Worm (Caenorhabditis elegans) whole organism, L3 larva: ENCODE measurements around the gene F13E9.11.

Source experiments
- R02D3.7 ChIP-seq: fragments of 150-350 bp; optimal IDR thresholded peaks from 2 replicates; lab custom pipeline; 2014; ENCODE audit warnings: missing biosample characterization, missing genetic modification characterization
- aly-2 ChIP-seq: fragments of 150-350 bp; optimal IDR thresholded peaks from 2 replicates; lab custom pipeline; 2014; ENCODE audit warnings: missing biosample characterization, missing genetic modification characterization
- ama-1 ChIP-seq: fragments of 150-350 bp; optimal IDR thresholded peaks from 2 replicates; lab custom pipeline; 2018
- ceh-28 ChIP-seq: fragments of 150-350 bp; optimal IDR thresholded peaks from 2 replicates; lab custom pipeline; 2014; ENCODE audit warnings: missing biosample characterization, missing genetic modification reagents, missing genetic modification characterization
- ceh-82 ChIP-seq: fragments of 150-350 bp; optimal IDR thresholded peaks from 2 replicates; lab custom pipeline; 2014; ENCODE audit warnings: missing biosample characterization, missing genetic modification characterization
- daf-12 ChIP-seq: fragments of 150-350 bp; optimal IDR thresholded peaks from 2 replicates; lab custom pipeline; 2014; ENCODE audit warnings: missing biosample characterization, missing genetic modification reagents, missing genetic modification characterization
- egl-27 ChIP-seq: sonication (generic microtip); optimal IDR thresholded peaks from 4 replicates; lab custom pipeline; 2017; ENCODE audit warnings: missing biosample characterization, missing genetic modification reagents, missing genetic modification characterization
- egl-5 ChIP-seq: fragments of 150-350 bp; optimal IDR thresholded peaks from 2 replicates; lab custom pipeline; 2017; ENCODE audit warnings: missing biosample characterization, missing genetic modification reagents, missing genetic modification characterization, inconsistent platforms
- elt-1 ChIP-seq: fragments of 150-350 bp; optimal IDR thresholded peaks from 2 replicates; lab custom pipeline; 2014; ENCODE audit warnings: missing biosample characterization, missing genetic modification characterization
- elt-2 ChIP-seq: sonication (generic microtip); optimal IDR thresholded peaks from 2 replicates; lab custom pipeline; 2016; ENCODE audit warnings: missing genetic modification reagents, mild to moderate bottlenecking, missing genetic modification characterization, missing compliant biosample characterization
- eor-1 ChIP-seq, 2 experiments: fragments of 150-350 bp; optimal IDR thresholded peaks; 2 replicates each; lab custom pipeline; 2014 to 2018; ENCODE audit warnings: missing biosample characterization in 2 of 2, missing genetic modification characterization in 2 of 2
- fkh-10 ChIP-seq: sonication (generic microtip); optimal IDR thresholded peaks from 2 replicates; lab custom pipeline; 2017; ENCODE audit warnings: missing biosample characterization, missing genetic modification reagents, missing genetic modification characterization
- fkh-2 ChIP-seq: fragments of 150-350 bp; optimal IDR thresholded peaks from 2 replicates; lab custom pipeline; 2014; ENCODE audit warnings: missing biosample characterization, missing genetic modification reagents, missing genetic modification characterization
- fos-1 ChIP-seq: fragments of 150-350 bp; optimal IDR thresholded peaks from 2 replicates; lab custom pipeline; 2014; ENCODE audit warnings: missing biosample characterization, missing genetic modification characterization
- hmg-11 ChIP-seq: sonication (generic microtip); optimal IDR thresholded peaks from 2 replicates; lab custom pipeline; 2016; ENCODE audit warnings: missing genetic modification characterization, missing compliant biosample characterization
- jun-1 ChIP-seq: fragments of 150-350 bp; optimal IDR thresholded peaks from 2 replicates; lab custom pipeline; 2014; ENCODE audit warnings: missing biosample characterization, missing genetic modification reagents, missing genetic modification characterization
- lin-15B ChIP-seq: fragments of 150-350 bp; optimal IDR thresholded peaks from 2 replicates; lab custom pipeline; 2014; ENCODE audit warnings: missing biosample characterization, missing genetic modification characterization
- lin-39 ChIP-seq: fragments of 150-350 bp; optimal IDR thresholded peaks from 2 replicates; lab custom pipeline; 2018; ENCODE audit warnings: missing biosample characterization, missing genetic modification reagents, missing genetic modification characterization
- lsy-12 ChIP-seq: sonication (generic microtip); optimal IDR thresholded peaks from 2 replicates; lab custom pipeline; 2016; ENCODE audit warnings: mild to moderate bottlenecking, missing genetic modification characterization, missing compliant biosample characterization
- mml-1 ChIP-seq: fragments of 150-350 bp; sonication (generic microtip); optimal IDR thresholded peaks from 3 replicates; lab custom pipeline; 2014; ENCODE audit warnings: missing biosample characterization, missing genetic modification characterization
- nfya-1 ChIP-seq: sonication (generic microtip); optimal IDR thresholded peaks from 2 replicates; lab custom pipeline; 2017; ENCODE audit warnings: missing genetic modification characterization, mild to moderate bottlenecking, missing compliant biosample characterization, antibody characterized with exemption, moderate library complexity; ENCODE audit not compliant: insufficient read depth
- nhr-11 ChIP-seq: fragments of 150-350 bp; optimal IDR thresholded peaks from 2 replicates; lab custom pipeline; 2014; ENCODE audit warnings: missing biosample characterization, missing genetic modification characterization
- nhr-23 ChIP-seq: fragments of 150-350 bp; optimal IDR thresholded peaks from 2 replicates; lab custom pipeline; 2014; ENCODE audit warnings: missing biosample characterization, missing genetic modification reagents, missing genetic modification characterization
- nhr-237 ChIP-seq: fragments of 150-350 bp; optimal IDR thresholded peaks from 2 replicates; lab custom pipeline; 2014; ENCODE audit warnings: missing biosample characterization, missing genetic modification characterization
- nhr-25 ChIP-seq: sonication (generic microtip); optimal IDR thresholded peaks from 2 replicates; lab custom pipeline; 2017; ENCODE audit warnings: missing biosample characterization, missing genetic modification characterization
- nhr-28 ChIP-seq: fragments of 150-350 bp; optimal IDR thresholded peaks from 2 replicates; lab custom pipeline; 2014; ENCODE audit warnings: missing biosample characterization, missing genetic modification characterization
- nhr-43 ChIP-seq: sonication (generic microtip); optimal IDR thresholded peaks from 2 replicates; lab custom pipeline; 2016; ENCODE audit warnings: mild to moderate bottlenecking, missing genetic modification characterization, missing compliant biosample characterization; ENCODE audit not compliant: poor library complexity, severe bottlenecking
- nhr-67 ChIP-seq: fragments of 150-350 bp; optimal IDR thresholded peaks from 2 replicates; lab custom pipeline; 2014; ENCODE audit warnings: missing biosample characterization, missing genetic modification characterization
- nhr-77 ChIP-seq: fragments of 150-350 bp; optimal IDR thresholded peaks from 2 replicates; lab custom pipeline; 2014; ENCODE audit warnings: missing biosample characterization, missing genetic modification characterization
- pha-4 ChIP-seq: fragments of 150-350 bp; optimal IDR thresholded peaks from 2 replicates; lab custom pipeline; 2014; ENCODE audit warnings: missing biosample characterization, missing genetic modification reagents, missing genetic modification characterization
- pqm-1 ChIP-seq: fragments of 150-350 bp; optimal IDR thresholded peaks from 2 replicates; lab custom pipeline; 2017; ENCODE audit warnings: missing biosample characterization, missing genetic modification characterization, inconsistent platforms
- skn-1 ChIP-seq: fragments of 150-350 bp; optimal IDR thresholded peaks from 2 replicates; lab custom pipeline; 2014; ENCODE audit warnings: missing biosample characterization, missing genetic modification characterization
- snpc-4 ChIP-seq: fragments of 150-350 bp; optimal IDR thresholded peaks from 2 replicates; lab custom pipeline; 2014; ENCODE audit warnings: missing biosample characterization, missing genetic modification characterization
- tbx-2 ChIP-seq: sonication (generic microtip); optimal IDR thresholded peaks from 2 replicates; lab custom pipeline; 2016; ENCODE audit warnings: mild to moderate bottlenecking, missing genetic modification characterization, missing compliant biosample characterization
- unc-39 ChIP-seq: sonication (generic microtip); optimal IDR thresholded peaks from 4 replicates; lab custom pipeline; 2017; ENCODE audit warnings: missing biosample characterization, missing genetic modification characterization
- unc-62 ChIP-seq: fragments of 150-350 bp; sonication (generic microtip); optimal IDR thresholded peaks from 4 replicates; lab custom pipeline; 2014; ENCODE audit warnings: missing biosample characterization, missing genetic modification reagents, missing genetic modification characterization
- zag-1 ChIP-seq: fragments of 150-350 bp; optimal IDR thresholded peaks from 2 replicates; lab custom pipeline; 2014; ENCODE audit warnings: missing biosample characterization, missing genetic modification characterization

The F13E9.11 gene

ce11 chrIV:10825383-10825782 is 43.6 kb downstream of the F13E9.11 start:
- peak; percentile 32 for TF ChIP-seq ama-1
- no peak for TF ChIP-seq mml-1 (tag; lab: Kevin White, UChicago)

- TF ChIP-seq nhr-43 (tag; lab: Kevin White, UChicago) (peak; percentile 73), fkh-10 (GFP tag; lab: Kevin White, UChicago) (peak; percentile 49), R02D3.7 (tag; lab: Kevin White, UChicago) (peak; percentile 15), nhr-25 (tag; lab: Kevin White, UChicago) (peak; percentile 93), elt-1 (tag; lab: Kevin White, UChicago) (peak; percentile 71), nhr-11 (tag; lab: Kevin White, UChicago) (peak; percentile 88), nfya-1 (peak; percentile 68), jun-1 (tag; lab: Kevin White, UChicago) (peak; percentile 94), elt-2 (tag; lab: Kevin White, UChicago) (peak; percentile 77), ceh-82 (tag; lab: Kevin White, UChicago) (no peak), egl-27 (tag; lab: Kevin White, UChicago) (peak; percentile 74), ceh-28 (peak; percentile 72), nhr-28 (tag; lab: Kevin White, UChicago) (no peak), mml-1 (tag; lab: Kevin White, UChicago) (no peak), tbx-2 (tag; lab: Kevin White, UChicago) (peak; percentile 75), nhr-23 (tag; lab: Kevin White, UChicago) (peak; percentile 82), unc-62 (peak; percentile 77), zag-1 (tag; lab: Kevin White, UChicago) (peak; percentile 59), egl-5 (peak; percentile 40), hmg-11 (tag; lab: Kevin White, UChicago) (peak; percentile 92), skn-1 (tag; lab: Kevin White, UChicago) (peak; percentile 91), pha-4 (tag; lab: Kevin White, UChicago) (peak; percentile 88), nhr-77 (no peak), lin-39 (tag; lab: Kevin White, UChicago) (peak; percentile 80), eor-1 (tag; optimal IDR thresholded peaks at IDR 0.05; lab: Kevin White, UChicago) (no peak), lsy-12 (tag; lab: Kevin White, UChicago) (peak; percentile 3), fos-1 (peak; percentile 84), nhr-67 (tag; lab: Kevin White, UChicago) (peak; percentile 8), fkh-2 (tag; lab: Kevin White, UChicago) (no peak), nhr-237 (no peak), pqm-1 (tag; lab: Kevin White, UChicago) (peak; percentile 74), unc-39 (no peak), ama-1 (peak; percentile 36), lin-15B (tag; lab: Kevin White, UChicago) (peak; percentile 59), snpc-4 (tag; lab: Kevin White, UChicago) (peak; percentile 72)
These were observed 47.1 kb downstream of the F13E9.11 start for ce11 chrIV:10821672-10822304.

- TF ChIP-seq pha-4 (tag; lab: Kevin White, UChicago) (no peak), daf-12 (tag; lab: Kevin White, UChicago) (no peak), aly-2 (tag; lab: Kevin White, UChicago) (no peak), ama-1 (no peak), nfya-1 (peak; percentile 5)
These were observed 47.9 kb downstream of the F13E9.11 start for ce11 chrIV:10820837-10821671.
